Worm (Caenorhabditis elegans) whole organism, young adult: ENCODE results near the gene C50F7.9.

Experiments
- rcor-1 ChIP-seq: fragments of 200-800 bp; sonication (Bioruptor generic); IDR thresholded peaks from 2 replicates; pipeline ENCODE4 v1.3.6; 2022; ENCODE audit warnings: missing genetic modification reagents, missing genetic modification characterization, missing compliant biosample characterization
- repo-1 ChIP-seq: sonication (generic microtip); optimal IDR thresholded peaks from 2 replicates; lab custom pipeline; 2017; ENCODE audit warnings: mild to moderate bottlenecking, missing genetic modification characterization, missing compliant biosample characterization

ce11 chrIV:7734619-7735018 lies 2.8 kb upstream of the C50F7.9 start, which contains the start of gene clx-1:
- TF ChIP-seq repo-1 (tag; lab: Kevin White, UChicago) (no peak), rcor-1 (no peak)
